Worm (Caenorhabditis elegans): ENCODE measurements around the gene pbs-1.

DNA sequence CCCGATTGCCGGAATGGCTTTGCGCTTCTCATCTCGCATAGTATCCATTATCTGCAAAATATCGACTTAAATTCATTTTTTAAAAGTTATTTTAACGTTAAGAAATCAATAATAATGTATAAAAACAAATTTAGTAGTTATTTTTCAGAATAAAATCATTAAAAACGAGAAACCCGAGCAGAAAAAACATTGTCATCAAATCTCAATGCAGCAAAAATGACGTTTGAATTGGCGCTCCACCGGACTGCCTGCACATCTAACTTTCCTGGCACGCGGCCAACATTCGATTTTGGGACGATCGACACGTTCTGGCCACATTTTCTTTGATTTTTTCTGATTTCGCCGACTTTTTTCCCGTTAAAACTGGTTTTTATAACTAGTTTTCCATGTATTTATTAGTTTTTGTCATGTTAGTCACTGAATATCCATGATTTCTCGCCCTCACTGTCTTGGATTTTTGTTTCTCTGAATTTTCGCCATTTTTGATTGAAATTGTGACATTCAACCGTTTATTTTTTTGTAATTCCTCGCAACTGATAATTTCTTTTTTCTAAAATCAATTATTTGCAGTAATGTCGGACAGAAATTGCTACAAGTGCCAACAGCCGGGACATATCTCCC is at the start of gene pbs-1, which contains the start of gene K08D12.3:
- TF ChIP-seq him-1 (tag; optimal IDR thresholded peaks at IDR 0.05), result no peak
- TF ChIP-seq dao-5 (tag; optimal IDR thresholded peaks at IDR 0.05), result no peak

All from whole organism, L4/young adult.